Fruit fly (Drosophila melanogaster) whole organism, prepupa: ENCODE data around the gene LSm-4.

Experiments
- CG10669 ChIP-seq: fragments of 200-800 bp; sonication (Bioruptor generic); optimal IDR thresholded peaks from 3 replicates; lab custom pipeline; 2018; ENCODE audit warnings: missing biosample characterization, mild to moderate bottlenecking, missing genetic modification characterization, moderate library complexity
- CG11294 ChIP-seq: fragments of 200-800 bp; sonication (Bioruptor generic); IDR thresholded peaks from 2 replicates; pipeline ENCODE4 v1.3.6; 2022; ENCODE audit warnings: missing biosample characterization, missing genetic modification characterization
- CG11762 ChIP-seq: fragments of 200-800 bp; sonication (Bioruptor generic); optimal IDR thresholded peaks from 3 replicates; lab custom pipeline; 2016; ENCODE audit warnings: missing biosample characterization, missing genetic modification characterization; ENCODE audit not compliant: insufficient read depth
- CG11902 ChIP-seq: fragments of 200-800 bp; sonication (Bioruptor generic); optimal IDR thresholded peaks from 3 replicates; lab custom pipeline; 2016; ENCODE audit warnings: missing biosample characterization, missing genetic modification characterization
- CG1621 ChIP-seq: fragments of 200-800 bp; sonication (Bioruptor generic); optimal IDR thresholded peaks from 3 replicates; lab custom pipeline; 2018; ENCODE audit warnings: missing biosample characterization, mild to moderate bottlenecking, missing genetic modification characterization
- CG3032 ChIP-seq: fragments of 200-800 bp; optimal IDR thresholded peaks from 2 replicates; lab custom pipeline; 2019; ENCODE audit warnings: missing biosample characterization, mild to moderate bottlenecking, missing genetic modification characterization, moderate library complexity
- CG31627 ChIP-seq: fragments of 200-800 bp; sonication (Bioruptor generic); optimal IDR thresholded peaks from 3 replicates; lab custom pipeline; 2016; ENCODE audit warnings: missing biosample characterization, missing genetic modification characterization
- CG34406 ChIP-seq: fragments of 200-800 bp; sonication (Bioruptor generic); optimal IDR thresholded peaks from 3 replicates; lab custom pipeline; 2016; ENCODE audit warnings: missing biosample characterization, missing genetic modification characterization
- CG6163 ChIP-seq: fragments of 200-800 bp; sonication (Bioruptor generic); IDR thresholded peaks from 3 replicates; pipeline ENCODE4 v1.3.6; 2022; ENCODE audit warnings: missing biosample characterization, missing genetic modification characterization
- CG6276 ChIP-seq: fragments of 200-800 bp; sonication (Bioruptor generic); optimal IDR thresholded peaks from 2 replicates; lab custom pipeline; 2017; ENCODE audit warnings: missing biosample characterization, mild to moderate bottlenecking, missing genetic modification characterization
- CG6808 ChIP-seq: fragments of 200-800 bp; sonication (Bioruptor generic); optimal IDR thresholded peaks from 3 replicates; lab custom pipeline; 2017; ENCODE audit warnings: missing biosample characterization, missing genetic modification characterization, mild to moderate bottlenecking, moderate library complexity, missing genetic modification reagents
- CG7368 ChIP-seq: fragments of 200-800 bp; sonication (Bioruptor generic); optimal IDR thresholded peaks from 3 replicates; lab custom pipeline; 2016; ENCODE audit warnings: missing biosample characterization, missing genetic modification characterization
- CG8119 ChIP-seq: fragments of 200-800 bp; sonication (Bioruptor generic); IDR thresholded peaks from 3 replicates; pipeline ENCODE4 v1.3.6; 2022; ENCODE audit warnings: missing biosample characterization, missing genetic modification characterization
- CG8632 ChIP-seq: fragments of 200-800 bp; sonication (Bioruptor generic); optimal IDR thresholded peaks from 3 replicates; lab custom pipeline; 2016; ENCODE audit warnings: missing biosample characterization, missing genetic modification characterization
- CG9139 ChIP-seq: fragments of 200-800 bp; sonication (Bioruptor generic); optimal IDR thresholded peaks from 3 replicates; lab custom pipeline; 2017; ENCODE audit warnings: missing biosample characterization, mild to moderate bottlenecking, missing genetic modification characterization
- Eip75B ChIP-seq: fragments of 200-800 bp; sonication (Bioruptor generic); optimal IDR thresholded peaks from 3 replicates; lab custom pipeline; 2016; ENCODE audit warnings: missing biosample characterization, missing genetic modification characterization
- Eip78C ChIP-seq: fragments of 200-800 bp; sonication (Bioruptor generic); peaks from one replicate; lab custom pipeline; 2016; ENCODE audit warnings: missing biosample characterization, missing genetic modification characterization
- Eip93F ChIP-seq: fragments of 200-800 bp; sonication (Bioruptor generic); optimal IDR thresholded peaks from 2 replicates; lab custom pipeline; 2016; ENCODE audit warnings: missing biosample characterization, mild to moderate bottlenecking, missing genetic modification characterization
- Ets21C ChIP-seq: fragments of 200-800 bp; sonication (Bioruptor generic); optimal IDR thresholded peaks from 3 replicates; lab custom pipeline; 2016; ENCODE audit warnings: missing biosample characterization, missing genetic modification characterization
- Ets96B ChIP-seq: fragments of 200-800 bp; optimal IDR thresholded peaks from 2 replicates; lab custom pipeline; 2019; ENCODE audit warnings: missing biosample characterization, mild to moderate bottlenecking, missing genetic modification characterization, moderate library complexity
- Gug ChIP-seq: fragments of 200-800 bp; sonication (Bioruptor generic); IDR thresholded peaks from 2 replicates; pipeline ENCODE4 v1.3.6; 2022; ENCODE audit warnings: missing biosample characterization, missing genetic modification characterization
- Hr38 ChIP-seq: sonication (Bioruptor generic); optimal IDR thresholded peaks from 2 replicates; lab custom pipeline; 2016; ENCODE audit warnings: missing biosample characterization, missing genetic modification characterization
- Hr39 ChIP-seq: fragments of 200-800 bp; sonication (Bioruptor generic); optimal IDR thresholded peaks from 2 replicates; lab custom pipeline; 2016; ENCODE audit warnings: missing biosample characterization, missing genetic modification characterization
- Hr4 ChIP-seq: fragments of 200-800 bp; sonication (Bioruptor generic); optimal IDR thresholded peaks from 3 replicates; lab custom pipeline; 2016; ENCODE audit warnings: missing biosample characterization, missing genetic modification characterization
- Lpt ChIP-seq: fragments of 200-800 bp; sonication (Bioruptor generic); optimal IDR thresholded peaks from 3 replicates; lab custom pipeline; 2016; ENCODE audit warnings: missing biosample characterization, missing genetic modification characterization
- Met ChIP-seq: fragments of 200-800 bp; sonication (Bioruptor generic); optimal IDR thresholded peaks from 3 replicates; lab custom pipeline; 2016; ENCODE audit warnings: missing biosample characterization, missing genetic modification characterization
- Smox ChIP-seq: fragments of 200-800 bp; sonication (Bioruptor generic); optimal IDR thresholded peaks from 3 replicates; lab custom pipeline; 2016; ENCODE audit warnings: missing biosample characterization, missing genetic modification characterization
- Sox14 ChIP-seq: fragments of 200-800 bp; sonication (Bioruptor generic); optimal IDR thresholded peaks from 3 replicates; lab custom pipeline; 2016; ENCODE audit warnings: missing biosample characterization, missing genetic modification characterization
- Sox15 ChIP-seq: fragments of 200-800 bp; sonication (Bioruptor generic); optimal IDR thresholded peaks from 3 replicates; lab custom pipeline; 2016; ENCODE audit warnings: missing biosample characterization, missing genetic modification characterization
- achi ChIP-seq: fragments of 200-800 bp; sonication (Bioruptor generic); optimal IDR thresholded peaks from 3 replicates; lab custom pipeline; 2016; ENCODE audit warnings: missing biosample characterization, missing genetic modification characterization
- acj6 ChIP-seq: fragments of 200-800 bp; sonication (Bioruptor generic); optimal IDR thresholded peaks from 3 replicates; lab custom pipeline; 2016; ENCODE audit warnings: missing biosample characterization, missing genetic modification characterization
- cyc ChIP-seq: fragments of 200-800 bp; sonication (Bioruptor generic); optimal IDR thresholded peaks from 3 replicates; lab custom pipeline; 2016; ENCODE audit warnings: missing biosample characterization, missing genetic modification characterization
- dac ChIP-seq: fragments of 200-800 bp; sonication (Bioruptor generic); optimal IDR thresholded peaks from 2 replicates; lab custom pipeline; 2017; ENCODE audit warnings: missing biosample characterization, mild to moderate bottlenecking, missing genetic modification characterization
- dsx ChIP-seq: fragments of 200-800 bp; optimal IDR thresholded peaks from 3 replicates; lab custom pipeline; 2019; ENCODE audit warnings: missing biosample characterization, mild to moderate bottlenecking, missing genetic modification characterization, moderate library complexity; ENCODE audit not compliant: poor library complexity, severe bottlenecking
- eg ChIP-seq: fragments of 200-800 bp; sonication (Bioruptor generic); IDR thresholded peaks from 3 replicates; pipeline ENCODE4 v1.3.6; 2022; ENCODE audit warnings: missing biosample characterization, missing genetic modification characterization
- esn ChIP-seq: fragments of 200-800 bp; sonication (Bioruptor generic); optimal IDR thresholded peaks from 2 replicates; lab custom pipeline; 2016; ENCODE audit warnings: missing biosample characterization, mild to moderate bottlenecking, missing genetic modification characterization, moderate library complexity
- fd59A ChIP-seq: fragments of 200-800 bp; sonication (Bioruptor generic); optimal IDR thresholded peaks from 2 replicates; lab custom pipeline; 2017; ENCODE audit warnings: missing biosample characterization, mild to moderate bottlenecking, missing genetic modification characterization, missing genetic modification reagents
- fd85E ChIP-seq: fragments of 200-800 bp; sonication (Bioruptor generic); optimal IDR thresholded peaks from 3 replicates; lab custom pipeline; 2016; ENCODE audit warnings: missing biosample characterization, missing genetic modification characterization
- fkh ChIP-seq: fragments of 200-800 bp; sonication (Bioruptor generic); optimal IDR thresholded peaks from 3 replicates; lab custom pipeline; 2017; ENCODE audit warnings: missing biosample characterization, mild to moderate bottlenecking, missing genetic modification characterization, moderate library complexity
- lz ChIP-seq: fragments of 200-800 bp; sonication (Bioruptor generic); optimal IDR thresholded peaks from 3 replicates; lab custom pipeline; 2016; ENCODE audit warnings: missing biosample characterization, missing genetic modification characterization
- net ChIP-seq: fragments of 200-800 bp; sonication (Bioruptor generic); optimal IDR thresholded peaks from 3 replicates; lab custom pipeline; 2016; ENCODE audit warnings: missing biosample characterization, missing genetic modification characterization
- pdm3 ChIP-seq: fragments of 200-800 bp; sonication (Bioruptor generic); optimal IDR thresholded peaks from 3 replicates; lab custom pipeline; 2016; ENCODE audit warnings: missing biosample characterization, missing genetic modification characterization
- spab ChIP-seq: fragments of 200-800 bp; sonication (Bioruptor generic); optimal IDR thresholded peaks from 2 replicates; lab custom pipeline; 2017; ENCODE audit warnings: missing biosample characterization, mild to moderate bottlenecking, missing genetic modification characterization, missing genetic modification reagents
- topi ChIP-seq: fragments of 200-800 bp; sonication (Bioruptor generic); optimal IDR thresholded peaks from 3 replicates; lab custom pipeline; 2016; ENCODE audit warnings: missing biosample characterization, missing genetic modification characterization
- vri ChIP-seq: fragments of 200-800 bp; sonication (Bioruptor generic); optimal IDR thresholded peaks from 3 replicates; lab custom pipeline; 2016; ENCODE audit warnings: missing biosample characterization, mild to moderate bottlenecking, missing genetic modification characterization

The LSm-4 gene

dm6 chr2L:10405008-10405654, at the start of gene LSm-4, which contains the start of the genes CG17768 and Ir31a:
TSS of gene LSm-4 (minus strand) at chr2L:10405203.
TSS of gene CG17768 (minus strand) at chr2L:10405203.
TSS of gene Ir31a (plus strand) at chr2L:10405565.
- TF ChIP-seq fkh (GFP tag; lab: Kevin White, UChicago) (peak; percentile 33), Eip78C (GFP tag; lab: Kevin White, UChicago) (peak; percentile 23), CG6163 (GFP tag; lab: Robert Waterston, UW) (no peak)

dm6 chr2L:10452296-10452695, 47.3 kb upstream of the LSm-4 start, which contains the start of gene ppk10:
TSS of gene ppk10 (minus strand) at chr2L:10452396.
- TF ChIP-seq esn (GFP tag; lab: Kevin White, UChicago) (no peak), CG8119 (GFP tag; lab: Robert Waterston, UW) (no peak), CG31627 (GFP tag; lab: Kevin White, UChicago) (no peak), topi (no peak)

dm6 chr2L:10442048-10442790, 37.2 kb upstream of the LSm-4 start, which contains the start of gene loh:
TSS of gene loh (plus strand) at chr2L:10442534.
- TF ChIP-seq net = no peak
- no peak for TF ChIP-seq fkh (GFP tag; lab: Kevin White, UChicago)
- TF ChIP-seq CG3032 (tag; lab: Kevin White, UChicago) = peak; percentile 29
- TF ChIP-seq Smox (GFP tag; lab: Kevin White, UChicago) = no peak
- TF ChIP-seq dac (GFP tag; lab: Kevin White, UChicago) = no peak
- TF ChIP-seq dsx (GFP tag; lab: Kevin White, UChicago) = no peak
- TF ChIP-seq CG9139 = no peak
- peak; percentile 32 for TF ChIP-seq Hr4
- TF ChIP-seq achi (GFP tag; lab: Kevin White, UChicago) = no peak
- TF ChIP-seq Ets96B (tag; lab: Kevin White, UChicago) = no peak
- no peak for TF ChIP-seq CG8632 (GFP tag; lab: Kevin White, UChicago)
- TF ChIP-seq acj6 (GFP tag; lab: Kevin White, UChicago) = peak; percentile 40
- TF ChIP-seq cyc = no peak
- TF ChIP-seq Eip78C (GFP tag; lab: Kevin White, UChicago) = peak; percentile 86
- TF ChIP-seq fd59A (GFP tag; lab: Kevin White, UChicago) = no peak
- no peak for TF ChIP-seq Ets21C
- no peak for TF ChIP-seq Sox14 (GFP tag; lab: Kevin White, UChicago)
- TF ChIP-seq vri (GFP tag; lab: Kevin White, UChicago) = no peak
- no peak for TF ChIP-seq fd85E (GFP tag; lab: Kevin White, UChicago)
- TF ChIP-seq CG11762 (GFP tag; lab: Kevin White, UChicago) = no peak
- TF ChIP-seq Met (GFP tag; lab: Kevin White, UChicago) = no peak
- TF ChIP-seq Eip75B (GFP tag; lab: Kevin White, UChicago) = no peak
- no peak for TF ChIP-seq CG1621 (tag; lab: Kevin White, UChicago)
- TF ChIP-seq CG6808 (GFP tag; lab: Kevin White, UChicago) = no peak
- TF ChIP-seq Hr38 (GFP tag; lab: Kevin White, UChicago) = no peak
- TF ChIP-seq pdm3 (GFP tag; lab: Kevin White, UChicago) = no peak
- no peak for TF ChIP-seq Hr39 (GFP tag; lab: Kevin White, UChicago)
- TF ChIP-seq Sox15 (GFP tag; lab: Kevin White, UChicago) = no peak
- TF ChIP-seq CG34406 (GFP tag; lab: Kevin White, UChicago) = no peak
- TF ChIP-seq Gug (GFP tag; lab: Robert Waterston, UW) = no peak
- no peak for TF ChIP-seq CG8119 (GFP tag; lab: Robert Waterston, UW)
- no peak for TF ChIP-seq spab
- no peak for TF ChIP-seq Lpt (GFP tag; lab: Kevin White, UChicago)
- TF ChIP-seq CG11902 (GFP tag; lab: Kevin White, UChicago) = peak; percentile 13
- no peak for TF ChIP-seq CG7368
- TF ChIP-seq CG6163 (GFP tag; lab: Robert Waterston, UW) = no peak
- TF ChIP-seq CG31627 (GFP tag; lab: Kevin White, UChicago) = no peak
- no peak for TF ChIP-seq CG6276 (GFP tag; lab: Kevin White, UChicago)
- no peak for TF ChIP-seq CG11294 (GFP tag; lab: Robert Waterston, UW)
- no peak for TF ChIP-seq CG10669 (GFP tag; lab: Kevin White, UChicago)
- TF ChIP-seq eg (GFP tag; lab: Robert Waterston, UW) = no peak
- TF ChIP-seq lz (GFP tag; lab: Kevin White, UChicago) = peak; percentile 1
- no peak for TF ChIP-seq Eip93F (GFP tag; lab: Kevin White, UChicago)
